Worm (Caenorhabditis elegans) whole organism, late embryonic: ENCODE data around the gene klc-2.

Source experiments
- K09A11.1 ChIP-seq: sonication (generic microtip); optimal IDR thresholded peaks from 2 replicates; lab custom pipeline; 2017; ENCODE audit warnings: antibody characterized with exemption, mild to moderate bottlenecking, missing genetic modification characterization, missing compliant biosample characterization; ENCODE audit not compliant: insufficient read depth
- Y22D7AL.16 ChIP-seq: sonication (generic microtip); optimal IDR thresholded peaks from 2 replicates; lab custom pipeline; 2016; ENCODE audit warnings: missing genetic modification characterization, missing compliant biosample characterization
- ama-1 ChIP-seq: fragments of 150-350 bp; optimal IDR thresholded peaks from 2 replicates; lab custom pipeline; 2014
- ceh-2 ChIP-seq: sonication (generic microtip); optimal IDR thresholded peaks from 2 replicates; lab custom pipeline; 2016; ENCODE audit warnings: missing genotype, missing genetic modification characterization, missing compliant biosample characterization
- ceh-22 ChIP-seq: sonication (generic microtip); optimal IDR thresholded peaks from 2 replicates; lab custom pipeline; 2017; ENCODE audit warnings: missing biosample characterization, missing genetic modification characterization
- ceh-24 ChIP-seq: sonication (generic microtip); optimal IDR thresholded peaks from 2 replicates; lab custom pipeline; 2016; ENCODE audit warnings: mild to moderate bottlenecking, missing genetic modification characterization, missing compliant biosample characterization
- ceh-34 ChIP-seq: sonication (generic microtip); optimal IDR thresholded peaks from 2 replicates; lab custom pipeline; 2016; ENCODE audit warnings: mild to moderate bottlenecking, missing genetic modification characterization, missing compliant biosample characterization
- ceh-6 ChIP-seq: fragments of 200-800 bp; sonication (Bioruptor generic); optimal IDR thresholded peaks from 2 replicates; lab custom pipeline; 2018; ENCODE audit warnings: mild to moderate bottlenecking, missing genetic modification characterization, missing compliant biosample characterization
- dmd-4 ChIP-seq: sonication (generic microtip); optimal IDR thresholded peaks from 2 replicates; lab custom pipeline; 2016; ENCODE audit warnings: borderline replicate concordance, missing genetic modification characterization, missing compliant biosample characterization
- elt-2 ChIP-seq: sonication (generic microtip); optimal IDR thresholded peaks from 2 replicates; lab custom pipeline; 2016; ENCODE audit warnings: missing genetic modification reagents, missing genetic modification characterization, missing compliant biosample characterization
- ets-4 ChIP-seq: sonication (generic microtip); optimal IDR thresholded peaks from 2 replicates; lab custom pipeline; 2016; ENCODE audit warnings: missing genetic modification characterization, missing compliant biosample characterization
- fax-1 ChIP-seq: sonication (generic microtip); optimal IDR thresholded peaks from 2 replicates; lab custom pipeline; 2016; ENCODE audit warnings: missing genotype, missing genetic modification characterization, missing compliant biosample characterization
- hlh-13 ChIP-seq: fragments of 200-800 bp; sonication (Bioruptor generic); optimal IDR thresholded peaks from 2 replicates; lab custom pipeline; 2018; ENCODE audit warnings: mild to moderate bottlenecking, missing genetic modification characterization, missing compliant biosample characterization
- hlh-15 ChIP-seq: sonication (generic microtip); optimal IDR thresholded peaks from 2 replicates; lab custom pipeline; 2016; ENCODE audit warnings: missing genetic modification characterization, missing compliant biosample characterization
- hlh-30 ChIP-seq: sonication (generic microtip); optimal IDR thresholded peaks from 2 replicates; lab custom pipeline; 2017; ENCODE audit warnings: antibody characterized with exemption, missing genetic modification characterization, missing compliant biosample characterization; ENCODE audit not compliant: insufficient read depth
- hlh-6 ChIP-seq: sonication (generic microtip); optimal IDR thresholded peaks from 2 replicates; lab custom pipeline; 2016; ENCODE audit warnings: missing genotype, missing genetic modification characterization, missing compliant biosample characterization
- mec-3 ChIP-seq: sonication (generic microtip); optimal IDR thresholded peaks from 2 replicates; lab custom pipeline; 2016; ENCODE audit warnings: borderline replicate concordance, missing genetic modification characterization, missing compliant biosample characterization
- nhr-232 ChIP-seq: sonication (generic microtip); optimal IDR thresholded peaks from 2 replicates; lab custom pipeline; 2016; ENCODE audit warnings: missing genetic modification characterization, missing compliant biosample characterization
- npax-4 ChIP-seq: sonication (generic microtip); optimal IDR thresholded peaks from 2 replicates; lab custom pipeline; 2016; ENCODE audit warnings: missing genetic modification characterization, missing compliant biosample characterization
- pag-3 ChIP-seq: sonication (generic microtip); optimal IDR thresholded peaks from 2 replicates; lab custom pipeline; 2016; ENCODE audit warnings: missing compliant biosample characterization, missing genetic modification characterization, borderline replicate concordance
- pat-9 ChIP-seq: fragments of 200-800 bp; sonication (Bioruptor generic); optimal IDR thresholded peaks from 2 replicates; lab custom pipeline; 2018; ENCODE audit warnings: mild to moderate bottlenecking, missing genetic modification characterization, moderate library complexity, missing compliant biosample characterization
- pax-1 ChIP-seq: fragments of 150-350 bp; optimal IDR thresholded peaks from 2 replicates; lab custom pipeline; 2014; ENCODE audit warnings: missing biosample characterization, missing genetic modification characterization
- pha-2 ChIP-seq: sonication (generic microtip); optimal IDR thresholded peaks from 2 replicates; lab custom pipeline; 2017; ENCODE audit warnings: mild to moderate bottlenecking, missing genetic modification characterization, missing compliant biosample characterization
- pha-4 ChIP-seq: fragments of 150-350 bp; optimal IDR thresholded peaks from 2 replicates; lab custom pipeline; 2018; ENCODE audit warnings: missing biosample characterization, missing genetic modification reagents, missing genetic modification characterization
- pqm-1 ChIP-seq: sonication (generic microtip); optimal IDR thresholded peaks from 2 replicates; lab custom pipeline; 2016; ENCODE audit warnings: missing genetic modification characterization, missing compliant biosample characterization
- ref-2 ChIP-seq: sonication (generic microtip); optimal IDR thresholded peaks from 2 replicates; lab custom pipeline; 2016; ENCODE audit warnings: missing genetic modification characterization, missing compliant biosample characterization
- rnt-1 ChIP-seq: sonication (generic microtip); optimal IDR thresholded peaks from 2 replicates; lab custom pipeline; 2016; ENCODE audit warnings: missing genetic modification characterization, missing compliant biosample characterization
- sdc-2 ChIP-seq: sonication (generic microtip); optimal IDR thresholded peaks from 2 replicates; lab custom pipeline; 2016; ENCODE audit warnings: missing genotype, missing genetic modification characterization, missing compliant biosample characterization
- sox-2 ChIP-seq: fragments of 200-800 bp; sonication (Bioruptor generic); IDR thresholded peaks from 2 replicates; pipeline ENCODE4 v1.3.6; 2022; ENCODE audit warnings: missing genetic modification reagents, missing genetic modification characterization, missing compliant biosample characterization
- sox-4 ChIP-seq: sonication (generic microtip); optimal IDR thresholded peaks from 2 replicates; lab custom pipeline; 2017; ENCODE audit warnings: mild to moderate bottlenecking, missing genetic modification characterization, inconsistent platforms, missing compliant biosample characterization
- syd-9 ChIP-seq: sonication (generic microtip); optimal IDR thresholded peaks from 2 replicates; lab custom pipeline; 2016; ENCODE audit warnings: mild to moderate bottlenecking, missing genetic modification characterization, moderate library complexity, missing compliant biosample characterization
- tbx-2 ChIP-seq: sonication (generic microtip); optimal IDR thresholded peaks from 2 replicates; lab custom pipeline; 2016; ENCODE audit warnings: missing genetic modification characterization, missing compliant biosample characterization
- ttx-3 ChIP-seq: sonication (generic microtip); optimal IDR thresholded peaks from 2 replicates; lab custom pipeline; 2016; ENCODE audit warnings: missing genetic modification reagents, missing genetic modification characterization, missing compliant biosample characterization
- unc-3 ChIP-seq, 2 experiments: fragments of 200-800 bp in 1 of 2; sonication (Bioruptor generic) in 1 of 2; sonication (generic microtip) in 1 of 2; conservative IDR thresholded peaks in 1 of 2; optimal IDR thresholded peaks in 1 of 2; 2 replicates each; pipeline versions ENCODE4 v1.3.6 to Lab custom; 2016 to 2022; ENCODE audit warnings: missing compliant biosample characterization in 2 of 2, missing genetic modification characterization in 2 of 2, missing genetic modification reagents in 1 of 2
- unc-42 ChIP-seq: sonication (generic microtip); optimal IDR thresholded peaks from 2 replicates; lab custom pipeline; 2016; ENCODE audit warnings: missing genotype, missing genetic modification characterization, missing compliant biosample characterization
- zip-5 ChIP-seq: sonication (generic microtip); optimal IDR thresholded peaks from 2 replicates; lab custom pipeline; 2016; ENCODE audit warnings: missing genetic modification characterization, missing compliant biosample characterization
- ztf-16 ChIP-seq: sonication (generic microtip); optimal IDR thresholded peaks from 2 replicates; lab custom pipeline; 2017; ENCODE audit warnings: missing genetic modification characterization, missing compliant biosample characterization

The klc-2 gene

DNA sequence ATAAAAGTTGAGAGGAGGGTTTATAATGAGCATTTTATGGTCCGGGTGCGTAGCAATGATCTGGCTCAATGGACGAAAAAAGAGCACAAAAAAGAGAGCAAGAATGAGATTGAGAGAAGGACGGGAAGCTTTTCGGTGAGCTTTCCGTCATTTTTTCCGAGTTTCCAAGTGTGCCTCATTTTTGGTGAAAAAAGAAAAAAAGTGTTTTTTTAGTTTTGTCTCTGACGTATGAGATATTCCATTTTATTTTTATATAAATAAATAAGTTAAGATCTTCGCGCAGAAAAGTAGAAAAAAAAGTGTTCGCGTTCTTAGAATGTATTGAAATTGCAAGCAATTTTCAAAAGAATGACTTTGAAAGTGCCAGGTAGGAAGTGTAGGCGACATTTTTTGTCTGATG is 38.8 kb upstream of the klc-2 start, which contains the start of gene memb-2:
memb-2 (minus strand) TSS at position 101 of the 400 bp plus-strand sequence.
- TF ChIP-seq zip-5 (tag; lab: Kevin White, UChicago) (no peak), hlh-13 (GFP tag; lab: Kevin White, UChicago) (no peak)
- TF ChIP-seq, all 69 proteins: peak for 0

DNA sequence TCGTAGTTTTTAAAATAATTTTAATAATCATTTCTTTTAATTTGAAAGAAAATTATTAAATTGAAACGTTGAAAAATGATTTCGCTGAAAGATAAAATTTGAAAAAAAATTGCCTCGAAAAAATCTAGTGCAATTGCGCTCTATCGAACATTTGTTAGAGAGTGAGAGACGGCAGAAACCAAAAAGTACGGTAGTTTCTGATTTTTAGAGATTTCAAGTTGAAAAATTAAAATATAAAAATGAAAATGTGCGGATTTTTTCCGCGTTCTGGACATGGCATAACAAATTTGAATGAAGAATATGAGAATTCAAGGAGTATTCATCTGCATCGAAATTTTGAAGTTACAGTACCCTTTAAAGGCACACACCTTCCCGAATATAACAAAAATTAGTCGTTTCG is 38.2 kb upstream of the klc-2 start:
- no peak for TF ChIP-seq K09A11.1 (tag; lab: Kevin White, UChicago)
- TF ChIP-seq elt-2 = no peak
- TF ChIP-seq, all 69 proteins: peak for 0

DNA sequence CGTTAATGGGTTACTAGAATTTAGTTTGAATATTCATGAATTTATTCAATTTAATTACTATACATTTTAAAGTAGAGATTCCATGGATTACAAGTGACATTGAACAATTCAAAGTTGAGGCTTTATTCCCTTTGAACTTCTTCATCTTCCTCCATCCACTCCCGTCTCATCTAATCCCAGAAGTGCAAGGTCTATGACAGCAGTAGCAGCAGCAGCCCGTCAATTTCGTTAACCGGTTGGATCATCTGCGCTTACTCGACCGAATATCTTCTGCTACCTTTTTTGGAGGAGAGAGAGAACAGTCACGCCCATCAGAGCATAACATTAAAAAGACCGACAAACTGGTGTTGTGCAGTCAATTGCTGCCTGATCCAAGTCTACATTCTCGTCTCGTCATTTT is 36.1 kb upstream of the klc-2 start, which contains the start of gene M03E7.2:
M03E7.2 (plus strand) TSS at position 301 of the 400 bp plus-strand sequence.
- TF ChIP-seq ama-1 (lab: Kevin White, UChicago) (no peak), sox-4 (tag; lab: Kevin White, UChicago) (no peak)

DNA sequence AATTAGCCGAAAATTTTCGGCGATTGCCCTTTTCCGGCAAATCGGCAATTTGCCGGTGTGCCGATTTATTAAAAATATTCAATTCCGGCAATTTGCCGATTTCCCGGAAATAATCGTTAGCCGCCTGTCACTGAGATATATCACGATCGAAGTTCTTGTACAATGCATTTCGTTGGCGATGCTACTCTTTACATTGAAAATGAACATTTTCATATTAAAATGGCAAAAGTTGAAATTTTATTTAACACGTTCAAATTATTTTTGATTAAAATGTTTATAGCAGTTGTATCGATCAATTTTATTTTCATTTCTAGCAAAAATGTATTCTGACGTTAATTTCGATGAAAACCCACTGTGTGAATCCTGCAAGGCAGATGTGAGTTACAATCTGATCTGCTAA is 33.5 kb upstream of the klc-2 start, which contains the start of gene M03E7.3:
M03E7.3 (plus strand) TSS at position 301 of the 400 bp plus-strand sequence.
- TF ChIP-seq ceh-22 (tag; lab: Kevin White, UChicago) = no peak
- no peak for TF ChIP-seq ets-4 (tag; lab: Kevin White, UChicago)
- TF ChIP-seq hlh-13 (GFP tag; lab: Kevin White, UChicago) = no peak
- TF ChIP-seq unc-42 = no peak
- no peak for TF ChIP-seq unc-3 (GFP tag; conservative IDR thresholded peaks at IDR 0.05; lab: Robert Waterston, UW)
- TF ChIP-seq unc-3 (tag; optimal IDR thresholded peaks at IDR 0.05; lab: Kevin White, UChicago) = no peak
- TF ChIP-seq npax-4 (tag; lab: Kevin White, UChicago) = no peak
- TF ChIP-seq K09A11.1 (tag; lab: Kevin White, UChicago) = no peak
- TF ChIP-seq rnt-1 (tag; lab: Kevin White, UChicago) = no peak
- no peak for TF ChIP-seq tbx-2
- TF ChIP-seq pag-3 (tag; lab: Kevin White, UChicago) = no peak
- no peak for TF ChIP-seq pat-9 (tag; lab: Kevin White, UChicago)
- no peak for TF ChIP-seq zip-5 (tag; lab: Kevin White, UChicago)
- no peak for TF ChIP-seq dmd-4 (tag; lab: Kevin White, UChicago)

DNA sequence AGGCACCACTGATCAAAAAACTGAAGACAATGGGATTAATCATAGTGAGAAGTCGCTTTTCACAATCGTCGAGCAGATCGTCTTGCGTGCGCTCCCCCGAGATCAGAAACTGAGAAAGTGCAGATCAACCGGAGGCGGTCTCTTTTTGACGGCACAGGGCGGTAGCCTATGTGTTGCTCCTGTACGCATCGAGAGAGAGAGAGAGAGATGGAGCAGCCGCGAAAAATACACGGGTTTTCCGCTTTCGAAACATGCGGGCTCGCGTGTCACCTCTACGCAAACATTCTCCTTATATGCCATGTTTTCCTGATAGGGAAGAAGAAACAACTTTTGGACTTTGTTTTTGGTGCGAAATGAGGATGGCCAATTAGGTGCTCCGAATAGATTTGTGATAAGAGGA is 31.9 kb upstream of the klc-2 start, which contains the start of gene lrpc-1:
lrpc-1 (minus strand) TSS at position 101 of the 400 bp plus-strand sequence.
- TF ChIP-seq ama-1 (lab: Kevin White, UChicago) (no peak), ceh-24 (tag; lab: Kevin White, UChicago) (no peak), pha-4 (tag; lab: Kevin White, UChicago) (no peak), Y22D7AL.16 (tag; lab: Kevin White, UChicago) (no peak), dmd-4 (tag; lab: Kevin White, UChicago) (no peak), hlh-30 (tag; lab: Kevin White, UChicago) (no peak), pqm-1 (tag; lab: Kevin White, UChicago) (no peak), hlh-15 (no peak), rnt-1 (tag; lab: Kevin White, UChicago) (no peak), fax-1 (tag; lab: Kevin White, UChicago) (no peak), pax-1 (no peak), pha-2 (tag; lab: Kevin White, UChicago) (no peak), ztf-16 (no peak), unc-3 (GFP tag; conservative IDR thresholded peaks at IDR 0.05; lab: Robert Waterston, UW) (no peak), unc-3 (tag; optimal IDR thresholded peaks at IDR 0.05; lab: Kevin White, UChicago) (no peak), ttx-3 (tag; lab: Kevin White, UChicago) (no peak), pat-9 (tag; lab: Kevin White, UChicago) (no peak), hlh-6 (tag; lab: Kevin White, UChicago) (no peak), ceh-2 (tag; lab: Kevin White, UChicago) (no peak), sox-2 (GFP tag; lab: Robert Waterston, UW) (no peak)

DNA sequence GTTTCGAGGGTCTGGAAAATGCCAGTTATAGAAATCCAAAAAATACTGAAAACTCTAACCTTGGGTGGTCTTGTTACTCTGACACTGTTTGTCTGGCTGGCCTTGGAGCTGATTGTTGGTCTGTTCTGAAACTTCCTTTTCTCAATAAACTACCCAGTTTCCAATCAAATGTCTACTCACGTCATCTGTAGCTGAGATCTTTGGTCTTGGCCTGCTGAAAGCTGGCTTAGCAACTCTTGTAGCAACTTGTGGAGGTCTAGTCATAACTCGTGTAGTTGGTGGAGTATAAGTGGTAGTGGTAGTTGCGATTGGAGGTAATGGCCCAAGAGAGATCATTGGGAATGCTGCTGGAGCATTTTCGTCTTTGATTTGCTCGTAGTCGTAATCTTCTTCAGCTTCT is 29.0 kb upstream of the klc-2 start:
- TF ChIP-seq mec-3 = no peak
- TF ChIP-seq ets-4 (tag; lab: Kevin White, UChicago) = no peak
- no peak for TF ChIP-seq pha-2 (tag; lab: Kevin White, UChicago)
- TF ChIP-seq elt-2 = no peak
- no peak for TF ChIP-seq hlh-6 (tag; lab: Kevin White, UChicago)
- no peak for TF ChIP-seq syd-9 (tag; lab: Kevin White, UChicago)
- no peak for TF ChIP-seq nhr-232 (tag; lab: Kevin White, UChicago)
- TF ChIP-seq zip-5 (tag; lab: Kevin White, UChicago) = no peak
- TF ChIP-seq ref-2 (tag; lab: Kevin White, UChicago) = no peak
- no peak for TF ChIP-seq sox-4 (tag; lab: Kevin White, UChicago)
- TF ChIP-seq hlh-30 (tag; lab: Kevin White, UChicago) = no peak
- no peak for TF ChIP-seq pat-9 (tag; lab: Kevin White, UChicago)
- no peak for TF ChIP-seq ceh-34
- no peak for TF ChIP-seq pag-3 (tag; lab: Kevin White, UChicago)
- TF ChIP-seq ceh-6 (GFP tag; lab: Kevin White, UChicago) = no peak
- TF ChIP-seq sdc-2 (tag; lab: Kevin White, UChicago) = no peak
- TF ChIP-seq, all 69 proteins: peak for 0
